Worm (Caenorhabditis elegans): Measurements from ENCODE around the gene ZK180.8.
A peak's percentile ranks its signal among the peaks of the same experiment; 100 is the strongest.

The ZK180.8 gene

DNA sequence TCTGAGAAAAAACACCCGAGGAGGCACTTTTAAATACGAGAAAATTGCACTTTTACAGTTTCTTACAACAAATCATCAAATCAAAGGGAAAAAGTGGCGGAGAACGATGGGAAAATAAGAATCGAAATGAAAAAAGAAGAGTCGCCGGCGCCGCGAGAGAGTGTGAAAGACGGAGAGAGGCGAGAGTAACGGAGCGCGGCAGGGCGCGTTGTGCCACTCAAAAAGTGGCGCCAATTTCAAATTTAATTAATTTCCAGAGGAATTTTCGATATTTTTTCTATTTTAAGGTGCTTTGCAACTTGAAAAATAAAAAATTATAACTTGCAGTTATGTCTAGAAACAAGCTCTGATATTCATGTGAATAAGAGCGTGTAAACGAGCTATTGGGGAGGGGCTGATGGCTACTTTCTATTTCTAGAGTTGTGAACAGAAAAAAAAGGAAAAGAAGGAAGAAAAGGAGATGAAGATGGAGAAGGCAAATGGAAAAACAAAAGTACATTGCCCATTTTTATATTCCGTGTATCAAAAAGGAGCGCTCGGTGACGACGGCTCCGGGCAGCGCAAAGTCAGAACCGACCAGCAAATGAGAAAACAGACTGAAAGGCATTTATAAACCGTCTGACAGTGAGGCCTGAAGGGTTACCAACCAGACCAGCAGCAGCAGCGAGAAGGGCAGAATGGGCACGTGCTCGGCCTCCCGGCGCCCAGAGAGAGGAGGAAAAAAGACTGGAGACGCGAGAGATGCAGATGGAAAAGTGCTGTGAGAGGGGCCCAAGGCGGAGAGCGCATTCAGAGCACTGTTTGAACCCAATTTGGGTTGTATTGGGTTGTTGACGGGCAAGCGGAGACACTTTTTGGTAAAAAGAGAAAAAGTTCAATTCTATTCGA is 40.4 kb downstream of the ZK180.8 start (continued):
- TF ChIP-seq ceh-27 (GFP tag; optimal IDR thresholded peaks at IDR 0.05) (no peak), ztf-28 (GFP tag; IDR thresholded peaks at IDR 0.05) (no peak), ccch-3 (GFP tag; optimal IDR thresholded peaks at IDR 0.05) (no peak), bed-1 (GFP tag; IDR thresholded peaks at IDR 0.05) (no peak), T07F8.4 (tag; optimal IDR thresholded peaks at IDR 0.05) (no peak), K12H6.12 (tag; optimal IDR thresholded peaks at IDR 0.05) (no peak), nfya-1 (tag; optimal IDR thresholded peaks at IDR 0.05; ENCODE audit: borderline replicate concordance, insufficient read depth) (no peak), sdz-38 (tag; optimal IDR thresholded peaks at IDR 0.05) (no peak), cebp-2 (GFP tag; IDR thresholded peaks at IDR 0.05) (0 out of 2 replicates have a peak, but pooled peaks have one; percentile 11), ekl-4 (GFP tag; IDR thresholded peaks at IDR 0.05) (no peak), lsy-27 (tag; optimal IDR thresholded peaks at IDR 0.05; ENCODE audit: borderline replicate concordance, insufficient read depth) (no peak), ztf-18 (tag; optimal IDR thresholded peaks at IDR 0.05) (no peak), tlf-1 (GFP tag; optimal IDR thresholded peaks at IDR 0.05) (no peak), attf-3 (GFP tag; conservative IDR thresholded peaks at IDR 0.05) (no peak), ztf-3 (GFP tag; optimal IDR thresholded peaks at IDR 0.05) (no peak)

DNA sequence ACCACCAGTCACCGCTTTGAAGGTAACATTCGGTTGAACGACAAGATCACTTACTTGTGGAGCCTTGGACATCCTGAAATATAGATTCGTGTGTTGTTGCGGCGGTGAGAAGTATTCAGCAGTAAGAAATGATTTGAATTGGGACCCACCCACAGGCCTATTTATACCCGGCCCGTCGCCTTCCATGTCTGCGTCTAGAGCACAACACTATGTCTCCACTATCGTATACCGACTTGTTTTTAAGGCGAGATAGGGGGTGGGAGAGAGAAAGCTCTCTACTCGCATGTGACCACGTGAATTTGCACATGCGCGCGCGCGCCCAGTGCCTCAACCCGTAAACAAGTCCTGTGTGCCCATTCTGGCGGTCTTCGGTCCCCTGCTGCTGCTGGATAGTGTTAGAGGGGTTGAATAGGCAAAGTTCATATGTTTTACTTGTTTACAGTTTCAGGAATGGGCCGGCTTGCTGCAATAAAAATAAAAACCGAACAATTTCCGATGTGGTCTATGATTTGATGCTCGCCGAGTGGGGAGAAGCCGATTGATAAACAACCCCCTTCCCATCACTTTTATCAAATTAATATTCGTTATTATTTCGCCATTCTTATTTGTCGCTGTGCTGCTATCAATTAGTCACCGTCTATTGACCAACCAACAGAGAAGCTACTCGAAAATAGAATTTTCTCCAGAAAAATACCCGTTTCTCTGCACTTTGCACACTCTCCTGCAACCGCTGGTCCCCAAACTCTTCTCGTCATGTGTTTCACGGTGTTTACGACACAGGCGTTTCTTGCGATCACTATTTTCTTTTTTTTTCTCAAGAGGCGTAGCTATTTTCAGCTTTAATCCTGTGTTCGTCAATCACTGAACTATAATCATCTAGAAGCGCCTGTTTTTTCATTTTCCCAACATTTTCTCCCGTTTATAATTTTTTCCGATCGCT is 41.5 kb downstream of the ZK180.8 start:
- TF ChIP-seq C06A6.2 (GFP tag; conservative IDR thresholded peaks at IDR 0.05), result peak; percentile 42; the same call in 1 of the 2 replicates
- TF ChIP-seq zim-3 (tag; optimal IDR thresholded peaks at IDR 0.05), result no peak
- TF ChIP-seq mxl-1 (tag; optimal IDR thresholded peaks at IDR 0.05), result no peak
- peak; percentile 43 for TF ChIP-seq ceh-79 (tag; optimal IDR thresholded peaks at IDR 0.05)
- TF ChIP-seq lag-1 (GFP tag; IDR thresholded peaks at IDR 0.05), result no peak
- no peak for TF ChIP-seq hrde-1 (tag; optimal IDR thresholded peaks at IDR 0.05; ENCODE audit: borderline replicate concordance)
- no peak for TF ChIP-seq F57C9.4 (tag; optimal IDR thresholded peaks at IDR 0.05)
- no peak for TF ChIP-seq F55B11.4 (tag; optimal IDR thresholded peaks at IDR 0.05; ENCODE audit: borderline replicate concordance, insufficient read depth)
- no peak for TF ChIP-seq die-1 (tag; optimal IDR thresholded peaks at IDR 0.05)
- TF ChIP-seq zfh-2 (GFP tag; conservative IDR thresholded peaks at IDR 0.05), result peak; percentile 89
- peak; percentile 85 for TF ChIP-seq egl-44 (GFP tag; IDR thresholded peaks at IDR 0.05)
- peak; percentile 64 for TF ChIP-seq hmg-1.2 (GFP tag; IDR thresholded peaks at IDR 0.05)
- TF ChIP-seq F37B4.10 (GFP tag; IDR thresholded peaks at IDR 0.05), result no peak
- 0 out of 2 replicates have a peak, but pooled peaks have one; percentile 3 for TF ChIP-seq egl-18 (GFP tag; IDR thresholded peaks at IDR 0.05)
- TF ChIP-seq B0019.2 (GFP tag; conservative IDR thresholded peaks at IDR 0.05), result no peak
- no peak for TF ChIP-seq bed-1 (GFP tag; IDR thresholded peaks at IDR 0.05)
- TF ChIP-seq nhr-80 (tag; optimal IDR thresholded peaks at IDR 0.05), result peak; percentile 42
- no peak for TF ChIP-seq sptf-2 (GFP tag; optimal IDR thresholded peaks at IDR 0.05)
- 0 out of 2 replicates have a peak, but pooled peaks have one; percentile 10 for TF ChIP-seq attf-3 (GFP tag; conservative IDR thresholded peaks at IDR 0.05)
- TF ChIP-seq Y53F4B.3 (GFP tag; IDR thresholded peaks at IDR 0.05), result no peak
- peak; percentile 28; the same call in 1 of the 2 replicates for TF ChIP-seq egrh-3 (GFP tag; IDR thresholded peaks at IDR 0.05)
- TF ChIP-seq F10E7.11 (tag; optimal IDR thresholded peaks at IDR 0.05), result no peak
- no peak for TF ChIP-seq nhr-27 (tag; optimal IDR thresholded peaks at IDR 0.05)
- TF ChIP-seq hlh-12 (tag; optimal IDR thresholded peaks at IDR 0.05), result no peak
- TF ChIP-seq somi-1 (GFP tag; optimal IDR thresholded peaks at IDR 0.05), result peak; percentile 82
- TF ChIP-seq him-1 (tag; optimal IDR thresholded peaks at IDR 0.05), result no peak
- TF ChIP-seq nhr-90 (tag; optimal IDR thresholded peaks at IDR 0.05), result peak; percentile 46
- TF ChIP-seq mcd-1 (GFP tag; IDR thresholded peaks at IDR 0.05), result peak; percentile 64
- no peak for TF ChIP-seq B0261.1 (tag; optimal IDR thresholded peaks at IDR 0.05)
- no peak for TF ChIP-seq cebp-2 (GFP tag; IDR thresholded peaks at IDR 0.05)
- no peak for TF ChIP-seq Y95B8A.8 (GFP tag; IDR thresholded peaks at IDR 0.05)

Data from whole organism, young adult.